Worm (Caenorhabditis elegans): Measurements from ENCODE around the gene ZK250.13.

DNA sequence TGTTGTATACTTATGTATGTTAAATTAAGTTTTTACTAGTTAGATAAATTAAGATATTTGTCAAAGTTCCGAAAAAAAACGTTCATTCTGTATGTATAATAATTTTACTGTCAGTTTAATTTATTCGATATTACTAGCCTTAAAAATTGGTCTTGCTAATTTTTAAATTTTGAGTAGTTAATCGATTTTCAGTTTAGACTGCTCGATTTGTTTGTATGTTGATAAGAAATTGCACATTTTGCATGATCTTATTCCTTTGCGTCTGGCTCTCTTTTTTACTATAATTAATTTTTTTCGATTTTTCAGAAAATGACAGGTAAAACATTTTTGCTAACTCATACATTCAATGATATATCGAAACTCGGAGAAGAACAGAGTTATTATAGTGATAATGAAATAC, 39.6 kb downstream of the ZK250.13 start, which contains the start of gene math-24:
- TF ChIP-seq nhr-11 (tag; optimal IDR thresholded peaks at IDR 0.05) (no peak), fkh-10 (GFP tag; optimal IDR thresholded peaks at IDR 0.05) (no peak), ama-1 (optimal IDR thresholded peaks at IDR 0.05) (no peak), ztf-11 (tag; optimal IDR thresholded peaks at IDR 0.05) (no peak), pqm-1 (tag; optimal IDR thresholded peaks at IDR 0.05) (no peak), pha-4 (tag; optimal IDR thresholded peaks at IDR 0.05) (no peak), fos-1 (tag; optimal IDR thresholded peaks at IDR 0.05) (no peak), elt-2 (tag; optimal IDR thresholded peaks at IDR 0.05) (no peak), lin-39 (tag; optimal IDR thresholded peaks at IDR 0.05) (no peak), nhr-28 (tag; optimal IDR thresholded peaks at IDR 0.05) (no peak), sea-2 (GFP tag; optimal IDR thresholded peaks at IDR 0.05) (no peak), tbx-2 (tag; optimal IDR thresholded peaks at IDR 0.05) (no peak), unc-39 (tag; optimal IDR thresholded peaks at IDR 0.05) (no peak)
